Worm (Caenorhabditis elegans) whole organism, late embryonic: ENCODE results near the gene T02E9.6.
"Not testable (repeated sequence)": the region's sequence is repeated elsewhere in the genome, so short reads cannot be mapped to it uniquely, and the experiment has no call there.

Source experiments
- C08G9.2 ChIP-seq: sonication (generic microtip); optimal IDR thresholded peaks from 2 replicates; lab custom pipeline; 2016; ENCODE audit warnings: mild to moderate bottlenecking, missing genetic modification characterization, moderate library complexity, missing compliant biosample characterization
- C38D4.7 ChIP-seq: fragments of 200-800 bp; sonication (Bioruptor generic); optimal IDR thresholded peaks from 2 replicates; lab custom pipeline; 2018; ENCODE audit warnings: mild to moderate bottlenecking, missing genetic modification characterization, moderate library complexity, missing compliant biosample characterization
- K02D7.2 ChIP-seq: sonication (generic microtip); optimal IDR thresholded peaks from 2 replicates; lab custom pipeline; 2017; ENCODE audit warnings: mild to moderate bottlenecking, missing genetic modification characterization, missing compliant biosample characterization
- Y22D7AL.16 ChIP-seq: sonication (generic microtip); optimal IDR thresholded peaks from 2 replicates; lab custom pipeline; 2016; ENCODE audit warnings: missing genetic modification characterization, missing compliant biosample characterization
- ama-1 ChIP-seq: fragments of 150-350 bp; optimal IDR thresholded peaks from 2 replicates; lab custom pipeline; 2014
- ceh-18 ChIP-seq: sonication (generic microtip); optimal IDR thresholded peaks from 2 replicates; lab custom pipeline; 2016; ENCODE audit warnings: missing genetic modification characterization, missing compliant biosample characterization
- ceh-19 ChIP-seq: fragments of 200-800 bp; sonication (Bioruptor generic); optimal IDR thresholded peaks from 2 replicates; lab custom pipeline; 2018; ENCODE audit warnings: mild to moderate bottlenecking, missing genetic modification characterization, missing compliant biosample characterization
- ceh-2 ChIP-seq: sonication (generic microtip); optimal IDR thresholded peaks from 2 replicates; lab custom pipeline; 2016; ENCODE audit warnings: missing genotype, missing genetic modification characterization, missing compliant biosample characterization
- ceh-22 ChIP-seq: sonication (generic microtip); optimal IDR thresholded peaks from 2 replicates; lab custom pipeline; 2017; ENCODE audit warnings: missing biosample characterization, missing genetic modification characterization
- ceh-24 ChIP-seq: sonication (generic microtip); optimal IDR thresholded peaks from 2 replicates; lab custom pipeline; 2016; ENCODE audit warnings: mild to moderate bottlenecking, missing genetic modification characterization, missing compliant biosample characterization
- ceh-34 ChIP-seq: sonication (generic microtip); optimal IDR thresholded peaks from 2 replicates; lab custom pipeline; 2016; ENCODE audit warnings: mild to moderate bottlenecking, missing genetic modification characterization, missing compliant biosample characterization
- ceh-45 ChIP-seq: fragments of 200-800 bp; sonication (Bioruptor generic); IDR thresholded peaks from 2 replicates; pipeline ENCODE4 v1.3.6; 2022; ENCODE audit warnings: missing genetic modification reagents, missing genetic modification characterization, missing compliant biosample characterization
- ceh-6 ChIP-seq: fragments of 200-800 bp; sonication (Bioruptor generic); optimal IDR thresholded peaks from 2 replicates; lab custom pipeline; 2018; ENCODE audit warnings: mild to moderate bottlenecking, missing genetic modification characterization, missing compliant biosample characterization
- dmd-4 ChIP-seq: sonication (generic microtip); optimal IDR thresholded peaks from 2 replicates; lab custom pipeline; 2016; ENCODE audit warnings: borderline replicate concordance, missing genetic modification characterization, missing compliant biosample characterization
- elt-2 ChIP-seq: sonication (generic microtip); optimal IDR thresholded peaks from 2 replicates; lab custom pipeline; 2016; ENCODE audit warnings: missing genetic modification reagents, missing genetic modification characterization, missing compliant biosample characterization
- eyg-1 ChIP-seq: sonication (generic microtip); optimal IDR thresholded peaks from 2 replicates; lab custom pipeline; 2016; ENCODE audit warnings: missing genotype, missing genetic modification characterization, missing compliant biosample characterization
- fax-1 ChIP-seq: sonication (generic microtip); optimal IDR thresholded peaks from 2 replicates; lab custom pipeline; 2016; ENCODE audit warnings: missing genotype, missing genetic modification characterization, missing compliant biosample characterization
- fkh-6 ChIP-seq: sonication (generic microtip); optimal IDR thresholded peaks from 2 replicates; lab custom pipeline; 2016; ENCODE audit warnings: missing genetic modification characterization, missing compliant biosample characterization
- hlh-15 ChIP-seq: sonication (generic microtip); optimal IDR thresholded peaks from 2 replicates; lab custom pipeline; 2016; ENCODE audit warnings: missing genetic modification characterization, missing compliant biosample characterization
- hlh-30 ChIP-seq: sonication (generic microtip); optimal IDR thresholded peaks from 2 replicates; lab custom pipeline; 2017; ENCODE audit warnings: antibody characterized with exemption, missing genetic modification characterization, missing compliant biosample characterization; ENCODE audit not compliant: insufficient read depth
- hlh-8 ChIP-seq: sonication (generic microtip); optimal IDR thresholded peaks from 2 replicates; lab custom pipeline; 2016; ENCODE audit warnings: missing genotype, missing genetic modification characterization, missing compliant biosample characterization
- lim-6 ChIP-seq: sonication (generic microtip); optimal IDR thresholded peaks from 2 replicates; lab custom pipeline; 2016; ENCODE audit warnings: missing genetic modification characterization, missing compliant biosample characterization
- lin-11 ChIP-seq: fragments of 200-800 bp; sonication (Bioruptor generic); optimal IDR thresholded peaks from 2 replicates; lab custom pipeline; 2018; ENCODE audit warnings: mild to moderate bottlenecking, missing genetic modification characterization, missing compliant biosample characterization
- mec-3 ChIP-seq: sonication (generic microtip); optimal IDR thresholded peaks from 2 replicates; lab custom pipeline; 2016; ENCODE audit warnings: borderline replicate concordance, missing genetic modification characterization, missing compliant biosample characterization
- nfya-1 ChIP-seq: sonication (generic microtip); optimal IDR thresholded peaks from 2 replicates; lab custom pipeline; 2017; ENCODE audit warnings: missing genetic modification characterization, mild to moderate bottlenecking, missing compliant biosample characterization, antibody characterized with exemption, moderate library complexity
- nhr-11 ChIP-seq: fragments of 150-350 bp; optimal IDR thresholded peaks from 2 replicates; lab custom pipeline; 2014; ENCODE audit warnings: missing biosample characterization, missing genetic modification characterization
- odd-2 ChIP-seq: sonication (generic microtip); optimal IDR thresholded peaks from 2 replicates; lab custom pipeline; 2017; ENCODE audit warnings: antibody characterized with exemption, mild to moderate bottlenecking, missing genetic modification characterization, missing compliant biosample characterization
- pha-2 ChIP-seq: sonication (generic microtip); optimal IDR thresholded peaks from 2 replicates; lab custom pipeline; 2017; ENCODE audit warnings: mild to moderate bottlenecking, missing genetic modification characterization, missing compliant biosample characterization
- pha-4 ChIP-seq: fragments of 150-350 bp; optimal IDR thresholded peaks from 2 replicates; lab custom pipeline; 2018; ENCODE audit warnings: missing biosample characterization, missing genetic modification reagents, missing genetic modification characterization
- pros-1 ChIP-seq: fragments of 150-350 bp; optimal IDR thresholded peaks from 2 replicates; lab custom pipeline; 2014; ENCODE audit warnings: missing biosample characterization, missing genetic modification reagents, missing genetic modification characterization
- sdc-2 ChIP-seq: sonication (generic microtip); optimal IDR thresholded peaks from 2 replicates; lab custom pipeline; 2016; ENCODE audit warnings: missing genotype, missing genetic modification characterization, missing compliant biosample characterization
- sox-2 ChIP-seq: fragments of 200-800 bp; sonication (Bioruptor generic); IDR thresholded peaks from 2 replicates; pipeline ENCODE4 v1.3.6; 2022; ENCODE audit warnings: missing genetic modification reagents, missing genetic modification characterization, missing compliant biosample characterization
- tbx-2 ChIP-seq: sonication (generic microtip); optimal IDR thresholded peaks from 2 replicates; lab custom pipeline; 2016; ENCODE audit warnings: missing genetic modification characterization, missing compliant biosample characterization
- tbx-7 ChIP-seq: sonication (generic microtip); optimal IDR thresholded peaks from 2 replicates; lab custom pipeline; 2016; ENCODE audit warnings: missing genotype, missing genetic modification characterization, missing compliant biosample characterization

Gene T02E9.6

DNA sequence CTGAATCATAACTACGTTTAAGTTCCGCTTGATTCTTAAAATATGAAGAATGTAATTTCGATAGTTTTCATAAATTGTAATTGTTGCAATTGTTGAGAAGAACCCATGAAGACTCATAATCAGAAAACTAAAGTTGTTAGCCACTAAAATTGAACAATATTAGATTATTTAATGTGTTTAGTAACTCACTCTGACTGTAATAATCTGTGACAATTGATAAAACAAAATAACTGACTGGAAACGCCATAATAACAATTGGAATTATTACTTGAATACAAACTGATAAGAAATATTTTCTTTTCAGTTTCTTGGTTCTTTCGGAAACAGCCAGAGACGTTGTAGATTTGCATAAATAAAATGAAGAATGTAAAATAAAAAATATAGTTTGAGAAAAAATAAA is 34.7 kb downstream of the T02E9.6 start:
- TF ChIP-seq ceh-2, result no peak
- TF ChIP-seq C38D4.7, result no peak
- TF ChIP-seq hlh-30 (tag; lab: Kevin White, UChicago), result no peak
- TF ChIP-seq nfya-1 (tag; lab: Kevin White, UChicago), result no peak
- TF ChIP-seq sdc-2 (tag; lab: Kevin White, UChicago), result no peak
- TF ChIP-seq fax-1 (tag; lab: Kevin White, UChicago), result no peak
- TF ChIP-seq Y22D7AL.16 (tag; lab: Kevin White, UChicago), result no peak
- no peak for TF ChIP-seq ama-1 (lab: Kevin White, UChicago)
- TF ChIP-seq ceh-45 (GFP tag; lab: Robert Waterston, UW), result no peak
- no peak for TF ChIP-seq lin-11 (tag; lab: Kevin White, UChicago)

DNA sequence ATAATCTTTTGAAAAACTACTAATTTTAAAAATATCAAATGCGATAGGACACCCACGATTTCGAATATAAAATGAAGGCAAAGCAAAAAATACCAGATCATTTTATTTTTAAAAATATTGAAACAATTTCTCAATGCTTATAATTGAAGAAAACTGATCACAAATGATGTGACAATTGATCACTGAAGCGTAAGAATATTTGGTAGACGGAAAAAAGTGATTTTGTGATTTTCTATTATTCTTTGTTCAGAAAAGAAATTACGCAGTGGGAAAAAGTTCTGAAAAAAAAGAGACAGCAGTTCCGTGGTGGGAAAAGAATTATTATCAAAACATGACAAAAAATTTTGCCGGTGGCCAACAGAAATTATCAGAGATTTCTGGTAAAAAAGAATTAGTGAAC is 35.5 kb downstream of the T02E9.6 start, which contains the start of gene T03F7.5:
T03F7.5 (minus strand) TSS at position 101 of the 400 bp plus-strand sequence.
- no peak for TF ChIP-seq nhr-11 (tag; lab: Kevin White, UChicago)
- TF ChIP-seq mec-3 (tag; lab: Kevin White, UChicago), result no peak
- TF ChIP-seq ama-1 (lab: Kevin White, UChicago), result no peak
- no peak for TF ChIP-seq elt-2 (tag; lab: Kevin White, UChicago)
- no peak for TF ChIP-seq ceh-6 (GFP tag; lab: Kevin White, UChicago)
- no peak for TF ChIP-seq K02D7.2
- no peak for TF ChIP-seq ceh-34 (tag; lab: Kevin White, UChicago)
- no peak for TF ChIP-seq dmd-4 (tag; lab: Kevin White, UChicago)
- no peak for TF ChIP-seq ceh-22 (tag; lab: Kevin White, UChicago)
- no peak for TF ChIP-seq odd-2 (tag; lab: Kevin White, UChicago)
- no peak for TF ChIP-seq tbx-2 (tag; lab: Kevin White, UChicago)

DNA sequence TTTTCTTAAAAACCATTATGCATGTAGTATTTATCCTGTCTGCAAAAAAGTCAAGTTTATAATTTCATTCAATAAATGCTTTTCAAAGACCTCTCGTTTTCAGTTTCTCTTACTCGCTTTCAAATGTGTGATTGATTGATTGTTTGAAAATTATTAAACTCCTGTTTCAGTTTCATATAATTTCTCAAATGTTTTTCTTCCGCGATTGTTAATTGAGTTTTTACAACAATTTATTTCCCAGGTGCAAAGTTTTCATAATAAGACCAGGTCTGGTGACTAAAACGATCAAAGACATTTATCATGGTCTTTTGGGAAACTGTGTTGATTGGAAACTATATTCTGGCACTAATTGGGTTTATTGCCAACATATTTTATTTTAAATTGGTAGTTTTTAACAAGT is 39.7 kb downstream of the T02E9.6 start, which contains the start of gene T03F7.6:
T03F7.6 (plus strand) TSS at position 301 of the 400 bp plus-strand sequence.
- TF ChIP-seq ceh-24 (tag; lab: Kevin White, UChicago), result no peak
- no peak for TF ChIP-seq C08G9.2 (tag; lab: Kevin White, UChicago)
- no peak for TF ChIP-seq hlh-15 (tag; lab: Kevin White, UChicago)

DNA sequence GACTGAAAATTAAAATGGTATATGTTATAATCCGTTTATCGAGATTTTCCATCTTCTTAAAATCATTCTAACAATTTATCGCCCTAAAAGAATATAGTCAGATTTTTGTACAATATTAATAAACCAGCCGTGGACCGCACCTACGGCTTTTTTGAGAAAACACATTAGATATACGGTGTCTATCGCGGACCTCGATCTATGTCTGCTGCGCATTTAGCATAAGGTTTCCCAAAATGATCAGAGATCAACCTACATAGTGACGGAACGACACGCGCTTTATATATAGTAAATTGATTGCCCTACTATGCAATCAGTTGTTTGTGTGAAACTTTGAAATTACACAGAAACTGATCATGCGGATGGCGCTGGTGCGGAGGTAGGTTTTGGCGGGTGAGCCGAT is 41.4 kb downstream of the T02E9.6 start:
- TF ChIP-seq hlh-30 (tag; lab: Kevin White, UChicago) (no peak), ceh-19 (GFP tag; lab: Kevin White, UChicago) (no peak), tbx-7 (no peak)

DNA sequence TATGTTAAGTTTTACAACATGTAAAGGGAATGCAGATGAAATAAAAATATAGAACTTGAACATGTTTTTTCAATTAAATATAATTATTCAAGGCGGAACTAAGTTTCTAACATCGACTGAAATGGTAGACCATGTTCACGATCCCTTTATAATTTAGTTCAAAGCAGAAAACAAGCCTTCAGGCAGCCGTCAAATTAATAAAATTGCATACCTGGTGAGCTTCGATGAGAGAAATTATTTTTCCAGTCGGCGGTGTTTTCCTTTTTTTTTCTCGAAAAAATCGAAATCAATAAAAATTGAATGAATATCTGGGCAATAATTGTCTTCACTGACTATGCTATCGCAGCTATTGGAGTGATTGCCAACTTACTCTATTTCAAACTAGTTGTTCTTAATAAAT is 43.2 kb downstream of the T02E9.6 start, which contains the start of gene C03E10.1:
C03E10.1 (plus strand) TSS at position 301 of the 400 bp plus-strand sequence.
- TF ChIP-seq pros-1 (tag; lab: Kevin White, UChicago), result no peak
- no peak for TF ChIP-seq sox-2 (GFP tag; lab: Robert Waterston, UW)
- TF ChIP-seq hlh-8, result no peak
- TF ChIP-seq fkh-6 (tag; lab: Kevin White, UChicago), result no peak
- TF ChIP-seq ceh-22 (tag; lab: Kevin White, UChicago), result no peak
- TF ChIP-seq ceh-19 (GFP tag; lab: Kevin White, UChicago), result no peak
- TF ChIP-seq pha-2 (tag; lab: Kevin White, UChicago), result no peak
- TF ChIP-seq lim-6, result no peak
- no peak for TF ChIP-seq eyg-1

DNA sequence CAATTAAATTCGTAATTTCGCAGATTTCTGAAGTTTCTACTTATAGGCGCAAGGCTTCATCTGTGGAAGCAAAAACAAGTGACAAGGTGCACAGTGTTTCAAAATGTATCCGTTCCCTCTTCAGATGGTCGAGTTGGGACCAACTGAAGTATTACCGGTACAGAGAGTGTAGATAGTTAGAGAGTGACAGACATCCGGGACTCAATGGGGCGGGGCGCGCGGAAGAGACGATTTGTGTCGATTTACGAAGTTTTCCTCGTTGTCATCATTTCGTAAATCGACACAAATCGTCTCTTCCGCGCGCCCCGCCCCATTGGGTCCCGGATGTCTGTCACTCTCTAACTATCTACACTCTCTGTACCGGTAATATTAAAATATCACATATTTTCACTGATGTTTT is 48.0 kb downstream of the T02E9.6 start, which contains the start of gene C03E10.3:
C03E10.3 (plus strand) TSS at position 301 of the 400 bp plus-strand sequence.
- not testable (repeated sequence) for TF ChIP-seq ceh-18, pha-4, hlh-30 (tag; lab: Kevin White, UChicago)
